Fruit fly (Drosophila melanogaster) whole organism, prepupa: ENCODE data around the gene CG15570.

Experiments used
- CG11294 ChIP-seq: fragments of 200-800 bp; sonication (Bioruptor generic); IDR thresholded peaks from 2 replicates; pipeline ENCODE4 v1.3.6; 2022; ENCODE audit warnings: missing biosample characterization, missing genetic modification characterization
- CG11762 ChIP-seq: fragments of 200-800 bp; sonication (Bioruptor generic); optimal IDR thresholded peaks from 3 replicates; lab custom pipeline; 2016; ENCODE audit warnings: missing biosample characterization, missing genetic modification characterization; ENCODE audit not compliant: insufficient read depth
- CG11902 ChIP-seq: fragments of 200-800 bp; sonication (Bioruptor generic); optimal IDR thresholded peaks from 3 replicates; lab custom pipeline; 2016; ENCODE audit warnings: missing biosample characterization, missing genetic modification characterization
- CG1621 ChIP-seq: fragments of 200-800 bp; sonication (Bioruptor generic); optimal IDR thresholded peaks from 3 replicates; lab custom pipeline; 2018; ENCODE audit warnings: missing biosample characterization, mild to moderate bottlenecking, missing genetic modification characterization
- CG16779 ChIP-seq: fragments of 200-800 bp; sonication (Bioruptor generic); optimal IDR thresholded peaks from 3 replicates; lab custom pipeline; 2017; ENCODE audit warnings: missing biosample characterization, mild to moderate bottlenecking, missing genetic modification characterization
- CG31627 ChIP-seq: fragments of 200-800 bp; sonication (Bioruptor generic); optimal IDR thresholded peaks from 3 replicates; lab custom pipeline; 2016; ENCODE audit warnings: missing biosample characterization, missing genetic modification characterization
- CG32006 ChIP-seq: fragments of 200-800 bp; sonication (Bioruptor generic); optimal IDR thresholded peaks from 3 replicates; lab custom pipeline; 2017; ENCODE audit warnings: missing biosample characterization, mild to moderate bottlenecking, missing genetic modification characterization
- CG34406 ChIP-seq: fragments of 200-800 bp; sonication (Bioruptor generic); optimal IDR thresholded peaks from 3 replicates; lab custom pipeline; 2016; ENCODE audit warnings: missing biosample characterization, missing genetic modification characterization
- CG3919 ChIP-seq: fragments of 200-800 bp; sonication (Bioruptor generic); optimal IDR thresholded peaks from 3 replicates; lab custom pipeline; 2016; ENCODE audit warnings: missing biosample characterization, missing genetic modification characterization
- CG4318 ChIP-seq: fragments of 200-800 bp; sonication (Bioruptor generic); optimal IDR thresholded peaks from 3 replicates; lab custom pipeline; 2017; ENCODE audit warnings: missing biosample characterization, mild to moderate bottlenecking, missing genetic modification characterization
- CG6163 ChIP-seq: fragments of 200-800 bp; sonication (Bioruptor generic); IDR thresholded peaks from 3 replicates; pipeline ENCODE4 v1.3.6; 2022; ENCODE audit warnings: missing biosample characterization, missing genetic modification characterization
- CG6276 ChIP-seq: fragments of 200-800 bp; sonication (Bioruptor generic); optimal IDR thresholded peaks from 2 replicates; lab custom pipeline; 2017; ENCODE audit warnings: missing biosample characterization, mild to moderate bottlenecking, missing genetic modification characterization
- CG6792 ChIP-seq: fragments of 200-800 bp; sonication (Bioruptor generic); optimal IDR thresholded peaks from 3 replicates; lab custom pipeline; 2016; ENCODE audit warnings: missing biosample characterization, missing genetic modification characterization
- CG6808 ChIP-seq: fragments of 200-800 bp; sonication (Bioruptor generic); optimal IDR thresholded peaks from 3 replicates; lab custom pipeline; 2017; ENCODE audit warnings: missing biosample characterization, missing genetic modification characterization, mild to moderate bottlenecking, moderate library complexity, missing genetic modification reagents
- CG7368 ChIP-seq: fragments of 200-800 bp; sonication (Bioruptor generic); optimal IDR thresholded peaks from 3 replicates; lab custom pipeline; 2016; ENCODE audit warnings: missing biosample characterization, missing genetic modification characterization
- CG8119 ChIP-seq: fragments of 200-800 bp; sonication (Bioruptor generic); IDR thresholded peaks from 3 replicates; pipeline ENCODE4 v1.3.6; 2022; ENCODE audit warnings: missing biosample characterization, missing genetic modification characterization
- CG8319 ChIP-seq: fragments of 200-800 bp; sonication (Bioruptor generic); optimal IDR thresholded peaks from 3 replicates; lab custom pipeline; 2016; ENCODE audit warnings: missing biosample characterization, missing genetic modification characterization
- CG8632 ChIP-seq: fragments of 200-800 bp; sonication (Bioruptor generic); optimal IDR thresholded peaks from 3 replicates; lab custom pipeline; 2016; ENCODE audit warnings: missing biosample characterization, missing genetic modification characterization
- CG9139 ChIP-seq: fragments of 200-800 bp; sonication (Bioruptor generic); optimal IDR thresholded peaks from 3 replicates; lab custom pipeline; 2017; ENCODE audit warnings: missing biosample characterization, mild to moderate bottlenecking, missing genetic modification characterization
- Eip75B ChIP-seq: fragments of 200-800 bp; sonication (Bioruptor generic); optimal IDR thresholded peaks from 3 replicates; lab custom pipeline; 2016; ENCODE audit warnings: missing biosample characterization, missing genetic modification characterization
- Eip78C ChIP-seq: fragments of 200-800 bp; sonication (Bioruptor generic); peaks from one replicate; lab custom pipeline; 2016; ENCODE audit warnings: missing biosample characterization, missing genetic modification characterization
- Eip93F ChIP-seq: fragments of 200-800 bp; sonication (Bioruptor generic); optimal IDR thresholded peaks from 2 replicates; lab custom pipeline; 2016; ENCODE audit warnings: missing biosample characterization, mild to moderate bottlenecking, missing genetic modification characterization
- Ets21C ChIP-seq: fragments of 200-800 bp; sonication (Bioruptor generic); optimal IDR thresholded peaks from 3 replicates; lab custom pipeline; 2016; ENCODE audit warnings: missing biosample characterization, missing genetic modification characterization
- Ets96B ChIP-seq: fragments of 200-800 bp; optimal IDR thresholded peaks from 2 replicates; lab custom pipeline; 2019; ENCODE audit warnings: missing biosample characterization, mild to moderate bottlenecking, missing genetic modification characterization, moderate library complexity
- Gug ChIP-seq: fragments of 200-800 bp; sonication (Bioruptor generic); IDR thresholded peaks from 2 replicates; pipeline ENCODE4 v1.3.6; 2022; ENCODE audit warnings: missing biosample characterization, missing genetic modification characterization
- Hr39 ChIP-seq: fragments of 200-800 bp; sonication (Bioruptor generic); optimal IDR thresholded peaks from 2 replicates; lab custom pipeline; 2016; ENCODE audit warnings: missing biosample characterization, missing genetic modification characterization
- Met ChIP-seq: fragments of 200-800 bp; sonication (Bioruptor generic); optimal IDR thresholded peaks from 3 replicates; lab custom pipeline; 2016; ENCODE audit warnings: missing biosample characterization, missing genetic modification characterization
- Smox ChIP-seq: fragments of 200-800 bp; sonication (Bioruptor generic); optimal IDR thresholded peaks from 3 replicates; lab custom pipeline; 2016; ENCODE audit warnings: missing biosample characterization, missing genetic modification characterization
- Sox102F ChIP-seq: fragments of 200-800 bp; sonication (Bioruptor generic); optimal IDR thresholded peaks from 2 replicates; lab custom pipeline; 2016; ENCODE audit warnings: missing biosample characterization, mild to moderate bottlenecking, missing genetic modification characterization
- Sox14 ChIP-seq: fragments of 200-800 bp; sonication (Bioruptor generic); optimal IDR thresholded peaks from 3 replicates; lab custom pipeline; 2016; ENCODE audit warnings: missing biosample characterization, missing genetic modification characterization
- Sox15 ChIP-seq: fragments of 200-800 bp; sonication (Bioruptor generic); optimal IDR thresholded peaks from 3 replicates; lab custom pipeline; 2016; ENCODE audit warnings: missing biosample characterization, missing genetic modification characterization
- achi ChIP-seq: fragments of 200-800 bp; sonication (Bioruptor generic); optimal IDR thresholded peaks from 3 replicates; lab custom pipeline; 2016; ENCODE audit warnings: missing biosample characterization, missing genetic modification characterization
- acj6 ChIP-seq: fragments of 200-800 bp; sonication (Bioruptor generic); optimal IDR thresholded peaks from 3 replicates; lab custom pipeline; 2016; ENCODE audit warnings: missing biosample characterization, missing genetic modification characterization
- cyc ChIP-seq: fragments of 200-800 bp; sonication (Bioruptor generic); optimal IDR thresholded peaks from 3 replicates; lab custom pipeline; 2016; ENCODE audit warnings: missing biosample characterization, missing genetic modification characterization
- dac ChIP-seq: fragments of 200-800 bp; sonication (Bioruptor generic); optimal IDR thresholded peaks from 2 replicates; lab custom pipeline; 2017; ENCODE audit warnings: missing biosample characterization, mild to moderate bottlenecking, missing genetic modification characterization
- dsx ChIP-seq: fragments of 200-800 bp; optimal IDR thresholded peaks from 3 replicates; lab custom pipeline; 2019; ENCODE audit warnings: missing biosample characterization, mild to moderate bottlenecking, missing genetic modification characterization, moderate library complexity; ENCODE audit not compliant: poor library complexity, severe bottlenecking
- esn ChIP-seq: fragments of 200-800 bp; sonication (Bioruptor generic); optimal IDR thresholded peaks from 2 replicates; lab custom pipeline; 2016; ENCODE audit warnings: missing biosample characterization, mild to moderate bottlenecking, missing genetic modification characterization, moderate library complexity
- fd59A ChIP-seq: fragments of 200-800 bp; sonication (Bioruptor generic); optimal IDR thresholded peaks from 2 replicates; lab custom pipeline; 2017; ENCODE audit warnings: missing biosample characterization, mild to moderate bottlenecking, missing genetic modification characterization, missing genetic modification reagents
- fkh ChIP-seq: fragments of 200-800 bp; sonication (Bioruptor generic); optimal IDR thresholded peaks from 3 replicates; lab custom pipeline; 2017; ENCODE audit warnings: missing biosample characterization, mild to moderate bottlenecking, missing genetic modification characterization, moderate library complexity
- net ChIP-seq: fragments of 200-800 bp; sonication (Bioruptor generic); optimal IDR thresholded peaks from 3 replicates; lab custom pipeline; 2016; ENCODE audit warnings: missing biosample characterization, missing genetic modification characterization
- pdm3 ChIP-seq: fragments of 200-800 bp; sonication (Bioruptor generic); optimal IDR thresholded peaks from 3 replicates; lab custom pipeline; 2016; ENCODE audit warnings: missing biosample characterization, missing genetic modification characterization
- spab ChIP-seq: fragments of 200-800 bp; sonication (Bioruptor generic); optimal IDR thresholded peaks from 2 replicates; lab custom pipeline; 2017; ENCODE audit warnings: missing biosample characterization, mild to moderate bottlenecking, missing genetic modification characterization, missing genetic modification reagents
- ss ChIP-seq, 2 experiments: fragments of 200-800 bp; sonication (Bioruptor generic); optimal IDR thresholded peaks; 2 replicates in 1 of 2; 3 replicates in 1 of 2; lab custom pipeline; 2017 to 2018; ENCODE audit warnings: mild to moderate bottlenecking in 2 of 2, missing biosample characterization in 2 of 2, missing genetic modification characterization in 2 of 2, moderate library complexity in 1 of 2
- svp ChIP-seq: fragments of 200-800 bp; sonication (Bioruptor generic); peaks from one replicate; lab custom pipeline; 2016; ENCODE audit warnings: missing biosample characterization, missing genetic modification characterization
- vri ChIP-seq: fragments of 200-800 bp; sonication (Bioruptor generic); optimal IDR thresholded peaks from 3 replicates; lab custom pipeline; 2016; ENCODE audit warnings: missing biosample characterization, mild to moderate bottlenecking, missing genetic modification characterization

CG15570 gene

DNA sequence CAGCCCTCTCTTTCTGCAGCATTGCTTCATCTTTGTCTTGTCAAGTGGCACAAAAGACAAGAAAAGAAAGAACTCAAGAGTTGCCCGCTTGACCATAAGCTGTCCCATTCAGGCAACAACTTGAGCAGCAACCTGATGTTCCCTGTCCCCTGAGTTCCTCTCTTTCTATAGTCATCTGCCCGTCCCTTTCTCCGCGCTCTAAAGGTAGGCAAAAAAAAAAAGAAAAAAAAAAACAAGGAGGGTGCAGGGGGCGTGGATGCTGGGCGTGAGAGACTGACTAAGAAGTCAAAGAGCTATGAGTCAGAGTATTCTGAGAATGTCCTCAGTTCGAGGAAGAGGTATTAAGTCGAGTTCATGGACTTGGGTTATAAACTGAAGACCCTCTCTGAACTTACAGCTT is 17.4 kb upstream of the CG15570 start (continued):
- TF ChIP-seq esn (GFP tag; lab: Kevin White, UChicago) (no peak), CG16779 (tag; lab: Kevin White, UChicago) (no peak), CG3919 (GFP tag; lab: Kevin White, UChicago) (no peak), CG8319 (no peak), CG32006 (no peak), Eip93F (GFP tag; lab: Kevin White, UChicago) (no peak), Hr39 (GFP tag; lab: Kevin White, UChicago) (no peak), spab (GFP tag; lab: Kevin White, UChicago) (peak; percentile 29), CG11294 (GFP tag; lab: Robert Waterston, UW) (no peak), CG31627 (GFP tag; lab: Kevin White, UChicago) (no peak), vri (no peak), CG8632 (GFP tag; lab: Kevin White, UChicago) (no peak), cyc (GFP tag; lab: Kevin White, UChicago) (no peak), CG11902 (GFP tag; lab: Kevin White, UChicago) (no peak), Sox102F (GFP tag; lab: Kevin White, UChicago) (no peak), ss (GFP tag; optimal IDR thresholded peaks at IDR 0.05; lab: Kevin White, UChicago) (peak; percentile 51 to 56), pdm3 (GFP tag; lab: Kevin White, UChicago) (no peak)

DNA sequence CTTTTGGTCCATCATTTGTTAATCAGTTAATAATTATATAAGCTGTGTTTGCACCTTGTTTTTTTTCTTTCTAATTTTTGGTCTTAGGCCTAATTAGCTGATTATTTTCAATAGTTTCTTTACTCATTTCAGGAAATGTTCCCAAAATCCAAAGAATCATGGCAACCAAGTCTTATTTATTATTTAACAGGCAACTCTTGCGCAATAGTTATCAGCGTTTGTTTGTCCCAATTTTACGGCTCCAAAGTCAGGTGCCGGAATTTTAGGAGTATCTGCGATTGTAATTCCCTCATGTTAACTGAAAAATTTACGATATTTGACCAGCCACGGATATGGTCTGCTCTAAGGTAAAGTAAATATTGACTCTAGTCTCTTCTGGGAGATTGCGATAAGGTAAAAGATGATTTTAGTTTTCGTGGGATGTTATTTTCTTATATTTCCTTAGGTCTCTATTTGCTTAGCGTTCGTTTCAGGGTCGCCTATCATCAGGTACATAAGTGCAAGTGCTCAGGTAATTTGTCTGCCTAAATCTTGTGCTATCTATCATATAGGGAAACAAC is 15.7 kb upstream of the CG15570 start:
- TF ChIP-seq Smox (GFP tag; lab: Kevin White, UChicago) (no peak), fkh (GFP tag; lab: Kevin White, UChicago) (peak; percentile 89)

DNA sequence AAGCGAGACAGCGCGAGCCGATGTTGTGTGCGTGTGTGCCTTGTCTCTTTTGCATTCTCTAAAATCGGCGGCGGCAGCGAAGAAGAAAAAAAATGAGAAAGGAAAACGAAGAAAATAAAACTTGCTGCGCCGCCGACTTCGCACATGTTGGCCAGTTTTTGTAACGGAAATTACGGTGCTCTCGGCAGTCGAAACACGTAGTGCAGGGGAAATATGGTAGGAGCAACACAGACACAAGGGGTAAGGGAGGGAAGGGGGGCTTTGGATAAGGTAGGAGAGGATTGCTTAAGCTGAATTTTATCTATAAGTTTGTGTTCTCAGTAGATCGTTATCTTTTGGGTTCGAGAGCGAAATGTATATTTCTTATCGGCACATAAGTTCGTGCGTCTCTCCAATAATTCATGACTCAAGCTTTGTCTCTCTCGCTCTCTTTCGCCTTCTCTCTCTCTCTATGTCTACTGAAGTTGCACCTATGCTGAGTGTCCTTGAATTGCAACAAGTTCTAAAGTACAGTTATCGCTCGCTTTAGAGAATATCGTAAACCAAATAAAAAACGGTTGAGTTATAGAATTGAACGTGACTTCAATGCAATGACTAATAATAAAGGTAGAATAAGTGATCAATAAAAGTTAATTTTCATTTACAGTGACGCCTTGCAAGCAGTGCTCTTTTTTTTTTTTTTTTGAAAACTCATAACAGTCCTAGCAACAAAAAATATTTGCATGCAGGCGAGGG is 14.1 kb upstream of the CG15570 start:
- no peak for TF ChIP-seq CG4318 (GFP tag; lab: Kevin White, UChicago)
- TF ChIP-seq CG3919 (GFP tag; lab: Kevin White, UChicago): peak; percentile 7
- no peak for TF ChIP-seq CG16779 (tag; lab: Kevin White, UChicago)
- TF ChIP-seq pdm3 (GFP tag; lab: Kevin White, UChicago): peak; percentile 11
- no peak for TF ChIP-seq svp (GFP tag; lab: Kevin White, UChicago)
- TF ChIP-seq CG11902 (GFP tag; lab: Kevin White, UChicago): no peak
- no peak for TF ChIP-seq CG9139 (GFP tag; lab: Kevin White, UChicago)
- peak; percentile 41; the same call in 2 of the 3 replicates for TF ChIP-seq CG8119 (GFP tag; lab: Robert Waterston, UW)
- no peak for TF ChIP-seq CG11762 (GFP tag; lab: Kevin White, UChicago)
- TF ChIP-seq CG32006: peak; percentile 40
- TF ChIP-seq Eip78C: peak; percentile 54
- TF ChIP-seq Met (GFP tag; lab: Kevin White, UChicago): no peak
- peak; percentile 6 for TF ChIP-seq acj6 (GFP tag; lab: Kevin White, UChicago)
- no peak for TF ChIP-seq CG8319
- peak; percentile 29 to 64 for TF ChIP-seq ss (GFP tag; optimal IDR thresholded peaks at IDR 0.05; lab: Kevin White, UChicago)
- peak; percentile 54; the same call in 2 of the 3 replicates for TF ChIP-seq CG6163 (GFP tag; lab: Robert Waterston, UW)
- TF ChIP-seq CG1621: no peak
- TF ChIP-seq CG34406 (GFP tag; lab: Kevin White, UChicago): no peak
- TF ChIP-seq Eip75B (GFP tag; lab: Kevin White, UChicago): no peak
- TF ChIP-seq Gug (GFP tag; lab: Robert Waterston, UW): 0 out of 2 replicates have a peak, but pooled peaks have one; percentile 23
- peak; percentile 24 for TF ChIP-seq Sox14 (GFP tag; lab: Kevin White, UChicago)
- peak; percentile 8 for TF ChIP-seq CG6808 (GFP tag; lab: Kevin White, UChicago)
- TF ChIP-seq CG7368: no peak
- no peak for TF ChIP-seq CG6792
- TF ChIP-seq dac: no peak
- peak; percentile 45 for TF ChIP-seq CG6276
- no peak for TF ChIP-seq Hr39 (GFP tag; lab: Kevin White, UChicago)
- no peak for TF ChIP-seq Ets21C
- peak; percentile 14 for TF ChIP-seq achi (GFP tag; lab: Kevin White, UChicago)
- no peak for TF ChIP-seq Sox15 (GFP tag; lab: Kevin White, UChicago)
- TF ChIP-seq Ets96B (tag; lab: Kevin White, UChicago): peak; percentile 11
- TF ChIP-seq vri: no peak
- no peak for TF ChIP-seq net (GFP tag; lab: Kevin White, UChicago)
- TF ChIP-seq fd59A (GFP tag; lab: Kevin White, UChicago): peak; percentile 22
- TF ChIP-seq dsx (GFP tag; lab: Kevin White, UChicago): no peak
- TF ChIP-seq CG31627 (GFP tag; lab: Kevin White, UChicago): no peak
